Worm (Caenorhabditis elegans): ENCODE data around the gene ZK945.4.

- TF ChIP-seq ama-1 (optimal IDR thresholded peaks at IDR 0.05) (no peak), aly-1 (tag; optimal IDR thresholded peaks at IDR 0.05) (no peak), B0310.2 (tag; optimal IDR thresholded peaks at IDR 0.05) (no peak), sea-1 (GFP tag; conservative IDR thresholded peaks at IDR 0.05) (no peak), tbx-37 (GFP tag; conservative IDR thresholded peaks at IDR 0.05) (no peak), hmbx-1 (tag; optimal IDR thresholded peaks at IDR 0.05) (no peak), ceh-13 (GFP tag; optimal IDR thresholded peaks at IDR 0.05) (no peak), flt-1 (GFP tag; IDR thresholded peaks at IDR 0.05) (no peak)
These were observed 49.6 kb upstream of the ZK945.4 start, which contains the start of gene nlp-63 for ce11 chrII:10155106-10155505.
